Worm (Caenorhabditis elegans): ENCODE data around the gene melo-1.
A peak's percentile ranks its signal among the peaks of the same experiment; 100 is the strongest.

melo-1 gene

ce11 chrIV:14822267-14822666, 35.4 kb downstream of the melo-1 start:
- no peak for TF ChIP-seq lin-11 (tag; optimal IDR thresholded peaks at IDR 0.05)
- TF ChIP-seq ama-1 (optimal IDR thresholded peaks at IDR 0.05): peak; percentile 11
- no peak for TF ChIP-seq ztf-11 (tag; optimal IDR thresholded peaks at IDR 0.05)
- TF ChIP-seq ZK546.5 (tag; optimal IDR thresholded peaks at IDR 0.05): no peak
- no peak for TF ChIP-seq snpc-4 (tag; optimal IDR thresholded peaks at IDR 0.05)
- no peak for TF ChIP-seq nhr-25 (tag; optimal IDR thresholded peaks at IDR 0.05)
- no peak for TF ChIP-seq Y55F3AM.14 (GFP tag; optimal IDR thresholded peaks at IDR 0.05)
- TF ChIP-seq lsy-2 (tag; optimal IDR thresholded peaks at IDR 0.05): peak in 1 of 2 experiments; percentile 48
- no peak for TF ChIP-seq elt-3 (tag; optimal IDR thresholded peaks at IDR 0.05)
- no peak for TF ChIP-seq zag-1 (tag; optimal IDR thresholded peaks at IDR 0.05)
- TF ChIP-seq nhr-11 (tag; optimal IDR thresholded peaks at IDR 0.05): no peak
- TF ChIP-seq skn-1 (tag; optimal IDR thresholded peaks at IDR 0.05): no peak
- no peak for TF ChIP-seq ceh-16 (tag; optimal IDR thresholded peaks at IDR 0.05)
- no peak for TF ChIP-seq C34F6.9 (tag; optimal IDR thresholded peaks at IDR 0.05)
- peak; percentile 53 for TF ChIP-seq nhr-21 (tag; optimal IDR thresholded peaks at IDR 0.05)
- no peak for TF ChIP-seq ztf-4 (tag; optimal IDR thresholded peaks at IDR 0.05)
- no peak for TF ChIP-seq blmp-1 (tag; optimal IDR thresholded peaks at IDR 0.05; ENCODE audit: insufficient read depth)
- peak; percentile 26 for TF ChIP-seq lin-13 (GFP tag; optimal IDR thresholded peaks at IDR 0.05)
- peak; percentile 13 for TF ChIP-seq crh-2 (tag; optimal IDR thresholded peaks at IDR 0.05)

ce11 chrIV:14824201-14824600, 37.4 kb downstream of the melo-1 start:
- TF ChIP-seq skn-1 (tag; optimal IDR thresholded peaks at IDR 0.05) (no peak), ztf-1 (GFP tag; conservative IDR thresholded peaks at IDR 0.05) (0 out of 2 replicates have a peak, but pooled peaks have one; percentile 62), nhr-21 (tag; optimal IDR thresholded peaks at IDR 0.05) (no peak)

DNA sequence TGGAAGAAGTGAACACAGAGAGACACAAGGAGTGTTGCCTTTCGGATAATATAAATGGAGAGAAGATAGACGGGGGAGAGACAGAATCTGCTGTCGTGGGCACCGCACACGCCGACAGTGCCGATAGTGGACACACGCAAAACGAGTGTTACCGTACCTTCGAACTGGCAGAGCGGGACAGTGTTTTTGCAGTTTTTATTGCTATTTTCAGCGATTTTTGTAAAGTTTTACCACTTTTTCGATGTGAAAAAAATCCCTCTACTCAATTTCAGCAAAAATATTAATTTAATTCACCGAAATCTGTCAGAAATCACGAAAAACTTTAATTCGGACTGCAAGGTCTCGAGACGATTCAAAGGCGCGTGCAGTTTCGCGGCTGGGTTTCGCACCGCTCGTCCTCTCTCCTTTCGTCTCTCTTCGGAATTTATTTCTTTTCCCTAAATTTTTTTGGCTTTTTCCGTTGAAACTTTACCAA, 38.1 kb downstream of the melo-1 start, which contains the start of gene sec-61.A:
sec-61.A (minus strand) TSS at position 387 of the 475 bp plus-strand sequence.
- TF ChIP-seq ama-1 (optimal IDR thresholded peaks at IDR 0.05) (no peak), mdl-1 (tag; optimal IDR thresholded peaks at IDR 0.05) (peak in 1 of 2 experiments; percentile 71), sem-4 (tag; optimal IDR thresholded peaks at IDR 0.05) (no peak), gmeb-1 (tag; optimal IDR thresholded peaks at IDR 0.05) (peak; percentile 61), C34F6.9 (tag; optimal IDR thresholded peaks at IDR 0.05) (peak; percentile 81), lin-13 (GFP tag; optimal IDR thresholded peaks at IDR 0.05) (peak; percentile 56), nhr-12 (tag; optimal IDR thresholded peaks at IDR 0.05) (no peak), nhr-21 (tag; optimal IDR thresholded peaks at IDR 0.05) (peak; percentile 80), lin-11 (tag; optimal IDR thresholded peaks at IDR 0.05) (peak; percentile 62), mab-5 (tag; optimal IDR thresholded peaks at IDR 0.05) (peak; percentile 47), sma-3 (GFP tag; optimal IDR thresholded peaks at IDR 0.05) (peak; percentile 93), elt-3 (tag; optimal IDR thresholded peaks at IDR 0.05) (no peak), unc-55 (GFP tag; optimal IDR thresholded peaks at IDR 0.05) (peak; percentile 73), nhr-129 (tag; optimal IDR thresholded peaks at IDR 0.05) (peak; percentile 66), ceh-16 (tag; optimal IDR thresholded peaks at IDR 0.05) (peak; percentile 43), elt-1 (tag; optimal IDR thresholded peaks at IDR 0.05) (no peak), alr-1 (tag; optimal IDR thresholded peaks at IDR 0.05) (no peak), zag-1 (tag; optimal IDR thresholded peaks at IDR 0.05) (no peak), ztf-1 (GFP tag; conservative IDR thresholded peaks at IDR 0.05) (no peak), F13H6.1 (tag; optimal IDR thresholded peaks at IDR 0.05) (peak; percentile 75), dmd-4 (tag; optimal IDR thresholded peaks at IDR 0.05) (no peak), crh-2 (tag; optimal IDR thresholded peaks at IDR 0.05) (peak; percentile 85), nhr-10 (tag; optimal IDR thresholded peaks at IDR 0.05) (peak; percentile 17), fos-1 (tag; optimal IDR thresholded peaks at IDR 0.05) (peak; percentile 45), egl-27 (tag; optimal IDR thresholded peaks at IDR 0.05) (no peak), nhr-25 (tag; optimal IDR thresholded peaks at IDR 0.05) (peak; percentile 77), lsy-2 (tag; optimal IDR thresholded peaks at IDR 0.05) (peak; percentile 98 to 99), nhr-77 (tag; optimal IDR thresholded peaks at IDR 0.05) (no peak), nhr-237 (tag; optimal IDR thresholded peaks at IDR 0.05) (peak; percentile 16), peb-1 (tag; optimal IDR thresholded peaks at IDR 0.05) (peak; percentile 64)

DNA sequence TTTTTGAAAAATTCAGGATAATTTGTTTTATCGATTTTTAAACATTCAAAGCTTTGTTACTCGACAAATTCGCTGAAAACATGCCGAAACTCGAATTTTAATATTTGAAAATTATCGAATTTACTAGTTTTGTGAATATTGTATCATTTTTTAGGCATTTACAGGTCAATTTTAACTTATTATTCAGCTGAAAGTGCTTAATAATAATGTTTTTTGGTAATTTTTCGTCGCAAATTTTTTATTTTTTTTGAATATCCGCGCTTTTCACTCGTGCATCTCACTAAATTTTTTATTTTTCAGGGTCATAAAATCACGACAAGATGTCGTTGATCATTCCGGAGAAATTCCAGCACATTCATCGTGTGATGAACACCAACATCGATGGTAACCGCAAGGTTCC, 38.5 kb downstream of the melo-1 start, which contains the start of gene rps-18:
rps-18 (plus strand) TSS at position 301 of the 400 bp plus-strand sequence.
- no peak for TF ChIP-seq sma-9 (GFP tag; optimal IDR thresholded peaks at IDR 0.05)
- TF ChIP-seq sma-9 (tag; optimal IDR thresholded peaks at IDR 0.05): no peak
- TF ChIP-seq F13H6.1 (tag; optimal IDR thresholded peaks at IDR 0.05): no peak
- TF ChIP-seq ztf-11 (tag; optimal IDR thresholded peaks at IDR 0.05): no peak
- no peak for TF ChIP-seq ztf-1 (GFP tag; conservative IDR thresholded peaks at IDR 0.05)
- TF ChIP-seq alr-1 (tag; optimal IDR thresholded peaks at IDR 0.05): no peak
- TF ChIP-seq unc-55 (GFP tag; optimal IDR thresholded peaks at IDR 0.05): no peak
- no peak for TF ChIP-seq sma-3 (GFP tag; optimal IDR thresholded peaks at IDR 0.05)
- no peak for TF ChIP-seq mab-5 (tag; optimal IDR thresholded peaks at IDR 0.05)
- TF ChIP-seq C34F6.9 (tag; optimal IDR thresholded peaks at IDR 0.05): no peak
- no peak for TF ChIP-seq nhr-129 (tag; optimal IDR thresholded peaks at IDR 0.05)
- TF ChIP-seq lsy-2 (tag; optimal IDR thresholded peaks at IDR 0.05): no peak
- no peak for TF ChIP-seq lin-39 (tag; optimal IDR thresholded peaks at IDR 0.05)
- TF ChIP-seq gmeb-1 (tag; optimal IDR thresholded peaks at IDR 0.05): no peak
- no peak for TF ChIP-seq nhr-6 (tag; optimal IDR thresholded peaks at IDR 0.05)
- no peak for TF ChIP-seq ceh-16 (tag; optimal IDR thresholded peaks at IDR 0.05)
- TF ChIP-seq ama-1 (optimal IDR thresholded peaks at IDR 0.05): no peak
- TF ChIP-seq aly-2 (tag; optimal IDR thresholded peaks at IDR 0.05): no peak
- TF ChIP-seq nhr-11 (tag; optimal IDR thresholded peaks at IDR 0.05): no peak
- no peak for TF ChIP-seq unc-39 (tag; optimal IDR thresholded peaks at IDR 0.05)
- no peak for TF ChIP-seq nhr-77 (tag; optimal IDR thresholded peaks at IDR 0.05)

All from whole organism, L2 larva.